Worm (Caenorhabditis elegans): Measurements from ENCODE around the gene gex-4.

DNA sequence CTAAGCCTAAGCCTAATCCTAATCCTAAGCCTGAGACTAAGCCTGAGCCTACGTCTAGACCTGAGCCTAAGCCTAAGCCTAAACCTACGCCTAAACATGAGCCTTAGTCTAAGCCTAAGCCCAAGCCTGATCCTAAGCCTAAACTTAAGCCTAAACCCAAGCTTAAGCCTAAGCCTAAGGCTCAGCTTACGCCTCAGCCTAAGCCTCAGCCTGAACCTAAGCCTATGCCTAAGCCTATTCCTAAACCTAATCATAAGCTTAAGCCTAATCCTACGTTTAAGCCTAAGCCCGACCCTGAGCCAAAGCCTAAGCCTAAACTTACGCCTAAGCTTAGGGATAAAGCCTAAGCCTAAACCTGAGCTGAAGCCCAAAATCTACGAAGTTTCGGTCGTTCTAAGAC is 11.8 kb upstream of the gex-4 start:
- TF ChIP-seq ceh-30 (tag; optimal IDR thresholded peaks at IDR 0.05), result no peak
- no peak for TF ChIP-seq K09A11.1 (tag; optimal IDR thresholded peaks at IDR 0.05; ENCODE audit: insufficient read depth)
- no peak for TF ChIP-seq ama-1 (optimal IDR thresholded peaks at IDR 0.05)
- TF ChIP-seq ets-4 (tag; optimal IDR thresholded peaks at IDR 0.05), result no peak
- TF ChIP-seq ref-2 (tag; optimal IDR thresholded peaks at IDR 0.05), result no peak
